Fruit fly (Drosophila melanogaster) whole organism, embryonic: ENCODE results near the gene bib.
A peak's percentile ranks its signal among the peaks of the same experiment; 100 is the strongest.

Experiments used
- Ada2b ChIP-seq: fragments of 200-800 bp; sonication (Bioruptor generic); IDR thresholded peaks from 2 replicates; pipeline ENCODE4 v1.3.6; 2022; ENCODE audit warnings: missing biosample characterization, missing genetic modification characterization
- Awh ChIP-seq: fragments of 200-800 bp; sonication (Bioruptor generic); IDR thresholded peaks from 2 replicates; pipeline ENCODE4, ENCODE4 v1.3.6; 2022; ENCODE audit warnings: missing biosample characterization, missing genetic modification characterization
- CG11085 ChIP-seq: fragments of 200-800 bp; sonication (Bioruptor generic); IDR thresholded peaks from 2 replicates; pipeline ENCODE4 v1.3.6; 2022; ENCODE audit warnings: missing biosample characterization, missing genetic modification characterization
- CG12155 ChIP-seq: fragments of 200-800 bp; sonication (Bioruptor generic); optimal IDR thresholded peaks from 3 replicates; lab custom pipeline; 2016; ENCODE audit warnings: missing biosample characterization, missing genetic modification characterization
- CG12744 ChIP-seq: fragments of 200-800 bp; sonication (Bioruptor generic); optimal IDR thresholded peaks from 2 replicates; lab custom pipeline; 2016; ENCODE audit warnings: missing biosample characterization, missing genetic modification characterization
- CG13624 ChIP-seq: fragments of 200-800 bp; sonication (Bioruptor generic); optimal IDR thresholded peaks from 2 replicates; lab custom pipeline; 2016; ENCODE audit warnings: missing biosample characterization, missing genetic modification characterization
- CG14050 ChIP-seq: fragments of 200-800 bp; sonication (Bioruptor generic); IDR thresholded peaks from 3 replicates; pipeline ENCODE4 v1.3.6; 2022; ENCODE audit warnings: missing biosample characterization, missing genetic modification characterization
- CG14965 ChIP-seq: fragments of 200-800 bp; sonication (Bioruptor generic); optimal IDR thresholded peaks from 2 replicates; lab custom pipeline; 2016; ENCODE audit warnings: missing biosample characterization, missing genetic modification characterization, borderline replicate concordance
- CG15269 ChIP-seq: fragments of 200-800 bp; sonication (Bioruptor generic); optimal IDR thresholded peaks from 2 replicates; lab custom pipeline; 2018; ENCODE audit warnings: missing biosample characterization, mild to moderate bottlenecking, missing genetic modification characterization, moderate library complexity
- CG18011 ChIP-seq: fragments of 200-800 bp; sonication (Bioruptor generic); optimal IDR thresholded peaks from 2 replicates; lab custom pipeline; 2017; ENCODE audit warnings: missing biosample characterization, missing genetic modification characterization, mild to moderate bottlenecking, moderate library complexity, missing genotype
- CG2678 ChIP-seq: fragments of 200-800 bp; sonication (Bioruptor generic); optimal IDR thresholded peaks from 3 replicates; lab custom pipeline; 2019; ENCODE audit warnings: missing biosample characterization, mild to moderate bottlenecking, missing genetic modification characterization, moderate library complexity
- CG3065 ChIP-seq: fragments of 200-800 bp; sonication (Bioruptor generic); optimal IDR thresholded peaks from 2 replicates; lab custom pipeline; 2016; ENCODE audit warnings: missing biosample characterization, missing genetic modification characterization
- CG33213 ChIP-seq: fragments of 200-800 bp; sonication (Bioruptor generic); optimal IDR thresholded peaks from 3 replicates; lab custom pipeline; 2016; ENCODE audit warnings: missing biosample characterization, missing genetic modification characterization
- CG3995 ChIP-seq: fragments of 200-800 bp; sonication (Bioruptor generic); optimal IDR thresholded peaks from 3 replicates; lab custom pipeline; 2016; ENCODE audit warnings: missing biosample characterization, missing genetic modification characterization
- CG4360 ChIP-seq: fragments of 200-800 bp; sonication (Bioruptor generic); IDR thresholded peaks from 2 replicates; pipeline ENCODE4 v1.3.6; 2022; ENCODE audit warnings: missing biosample characterization, missing genetic modification characterization
- CG4404 ChIP-seq: fragments of 200-800 bp; sonication (Bioruptor generic); IDR thresholded peaks from 2 replicates; pipeline ENCODE4 v1.3.6; 2022; ENCODE audit warnings: missing biosample characterization, missing genetic modification characterization
- CG4424 ChIP-seq: fragments of 200-800 bp; sonication (Bioruptor generic); optimal IDR thresholded peaks from 3 replicates; lab custom pipeline; 2016; ENCODE audit warnings: missing biosample characterization, missing genetic modification characterization
- CG5180 ChIP-seq: fragments of 200-800 bp; sonication (Bioruptor generic); optimal IDR thresholded peaks from 3 replicates; lab custom pipeline; 2017; ENCODE audit warnings: missing biosample characterization, missing genetic modification characterization, mild to moderate bottlenecking, moderate library complexity, missing genetic modification reagents
- CG6175 ChIP-seq: fragments of 200-800 bp; sonication (Bioruptor generic); IDR thresholded peaks from 3 replicates; pipeline ENCODE4 v1.3.6; 2022; ENCODE audit warnings: missing biosample characterization, missing genetic modification characterization
- CG6272 ChIP-seq: fragments of 200-800 bp; sonication (Bioruptor generic); IDR thresholded peaks from 2 replicates; pipeline ENCODE4 v1.3.6; 2022; ENCODE audit warnings: missing biosample characterization, missing genetic modification characterization
- CG6813 ChIP-seq: fragments of 200-800 bp; sonication (Bioruptor generic); optimal IDR thresholded peaks from 2 replicates; lab custom pipeline; 2017; ENCODE audit warnings: missing biosample characterization, missing genetic modification characterization, mild to moderate bottlenecking, moderate library complexity, missing genetic modification reagents
- CG7745 ChIP-seq: fragments of 200-800 bp; sonication (Bioruptor generic); optimal IDR thresholded peaks from 2 replicates; lab custom pipeline; 2018; ENCODE audit warnings: missing biosample characterization, mild to moderate bottlenecking, missing genetic modification characterization, moderate library complexity
- Dek ChIP-seq: fragments of 200-800 bp; sonication (Bioruptor generic); optimal IDR thresholded peaks from 3 replicates; lab custom pipeline; 2019; ENCODE audit warnings: missing biosample characterization, mild to moderate bottlenecking, missing genetic modification characterization, moderate library complexity
- Fer1 ChIP-seq: fragments of 200-800 bp; sonication (Bioruptor generic); optimal IDR thresholded peaks from 2 replicates; lab custom pipeline; 2017; ENCODE audit warnings: missing biosample characterization, mild to moderate bottlenecking, missing genetic modification characterization
- Hey ChIP-seq: fragments of 200-800 bp; sonication (Bioruptor generic); optimal IDR thresholded peaks from 3 replicates; lab custom pipeline; 2018; ENCODE audit warnings: missing biosample characterization, mild to moderate bottlenecking, missing genetic modification characterization
- Mrtf ChIP-seq: fragments of 200-800 bp; sonication (Bioruptor generic); IDR thresholded peaks from 3 replicates; pipeline ENCODE4 v1.3.6; 2022; ENCODE audit warnings: missing biosample characterization, missing genetic modification characterization
- Rx ChIP-seq: fragments of 200-800 bp; sonication (Bioruptor generic); IDR thresholded peaks from 2 replicates; pipeline ENCODE4 v1.3.6; 2022; ENCODE audit warnings: missing biosample characterization, missing genetic modification characterization
- Xrp1 ChIP-seq: fragments of 200-800 bp; sonication (Bioruptor generic); IDR thresholded peaks from 2 replicates; pipeline ENCODE4 v1.3.6; 2022; ENCODE audit warnings: missing biosample characterization, missing genetic modification characterization
- ab ChIP-seq: fragments of 200-800 bp; sonication (Bioruptor generic); optimal IDR thresholded peaks from 2 replicates; lab custom pipeline; 2016; ENCODE audit warnings: missing biosample characterization, missing genetic modification characterization
- abd-A ChIP-seq: fragments of 200-800 bp; sonication (Bioruptor generic); optimal IDR thresholded peaks from 3 replicates; lab custom pipeline; 2019; ENCODE audit warnings: missing biosample characterization, mild to moderate bottlenecking, missing genetic modification characterization, moderate library complexity
- chm ChIP-seq: fragments of 200-800 bp; sonication (Bioruptor generic); IDR thresholded peaks from 2 replicates; pipeline ENCODE4 v1.3.6; 2022; ENCODE audit warnings: missing biosample characterization, missing genetic modification characterization
- croc ChIP-seq: fragments of 200-800 bp; sonication (Bioruptor generic); conservative IDR thresholded peaks from 3 replicates; pipeline ENCODE4 v1.3.6; 2022; ENCODE audit warnings: missing biosample characterization, missing genetic modification characterization
- crol ChIP-seq: fragments of 200-800 bp; sonication (Bioruptor generic); IDR thresholded peaks from 2 replicates; pipeline ENCODE4 v1.3.6; 2022; ENCODE audit warnings: missing biosample characterization, missing genetic modification characterization
- crp ChIP-seq, 2 experiments: fragments of 200-800 bp; sonication (Bioruptor generic); optimal IDR thresholded peaks; 2 replicates in 1 of 2; 3 replicates in 1 of 2; lab custom pipeline; 2017; ENCODE audit warnings: missing biosample characterization in 2 of 2, missing genetic modification characterization in 2 of 2, mild to moderate bottlenecking in 1 of 2, moderate library complexity in 1 of 2
- grn ChIP-seq: fragments of 200-800 bp; sonication (Bioruptor generic); optimal IDR thresholded peaks from 3 replicates; lab custom pipeline; 2017; ENCODE audit warnings: missing biosample characterization, missing genetic modification characterization
- ken ChIP-seq: fragments of 200-800 bp; sonication (Bioruptor generic); IDR thresholded peaks from 3 replicates; pipeline ENCODE4 v1.3.6; 2022; ENCODE audit warnings: missing biosample characterization, missing genetic modification characterization
- lola ChIP-seq, 3 experiments: fragments of >200 bp in 2 of 3; fragments of 200-800 bp in 1 of 3; sonication (Bioruptor generic) in 1 of 3; optimal IDR thresholded peaks; 2 replicates each; lab custom pipeline; 2017 to 2019; ENCODE audit warnings: missing biosample characterization in 3 of 3, missing genetic modification characterization in 3 of 3, mild to moderate bottlenecking in 1 of 3, moderate library complexity in 1 of 3
- luna ChIP-seq: fragments of 200-800 bp; sonication (Bioruptor generic); optimal IDR thresholded peaks from 2 replicates; lab custom pipeline; 2016; ENCODE audit warnings: missing biosample characterization, missing genetic modification characterization
- mld ChIP-seq: fragments of 200-800 bp; sonication (Bioruptor generic); IDR thresholded peaks from 3 replicates; pipeline ENCODE4 v1.3.6; 2022; ENCODE audit warnings: missing biosample characterization, missing genetic modification characterization; ENCODE audit not compliant: partially characterized antibody
- pnt ChIP-seq: fragments of 200-800 bp; sonication (Bioruptor generic); optimal IDR thresholded peaks from 3 replicates; lab custom pipeline; 2016; ENCODE audit warnings: missing biosample characterization, missing genetic modification characterization
- rib ChIP-seq: fragments of 200-800 bp; sonication (Bioruptor generic); IDR thresholded peaks from 2 replicates; pipeline ENCODE4 v1.3.6; 2022; ENCODE audit warnings: missing biosample characterization, missing genetic modification characterization
- run ChIP-seq: fragments of 200-800 bp; sonication (Bioruptor generic); optimal IDR thresholded peaks from 3 replicates; lab custom pipeline; 2018; ENCODE audit warnings: missing biosample characterization, mild to moderate bottlenecking, missing genetic modification characterization
- sima ChIP-seq: fragments of 200-800 bp; sonication (Bioruptor generic); optimal IDR thresholded peaks from 2 replicates; lab custom pipeline; 2016; ENCODE audit warnings: missing biosample characterization, missing genetic modification characterization
- sna ChIP-seq: fragments of 200-800 bp; sonication (Bioruptor generic); IDR thresholded peaks from 2 replicates; pipeline ENCODE4 v1.3.6; 2022; ENCODE audit warnings: missing biosample characterization, missing genetic modification characterization; ENCODE audit not compliant: partially characterized antibody
- sob ChIP-seq: fragments of 200-800 bp; sonication (Bioruptor generic); IDR thresholded peaks from 2 replicates; pipeline ENCODE4 v1.3.6; 2022; ENCODE audit warnings: missing biosample characterization, missing genetic modification characterization
- sr ChIP-seq: fragments of 200-800 bp; sonication (Bioruptor generic); IDR thresholded peaks from 3 replicates; pipeline ENCODE4 v1.3.6; 2022; ENCODE audit warnings: missing biosample characterization, missing genetic modification characterization
- tap ChIP-seq: fragments of 200-800 bp; optimal IDR thresholded peaks from 3 replicates; lab custom pipeline; 2019; ENCODE audit warnings: missing biosample characterization, mild to moderate bottlenecking, missing genetic modification characterization, moderate library complexity
- tup ChIP-seq: fragments of 200-800 bp; sonication (Bioruptor generic); optimal IDR thresholded peaks from 2 replicates; lab custom pipeline; 2016; ENCODE audit warnings: missing biosample characterization, mild to moderate bottlenecking, missing genetic modification characterization, moderate library complexity

The bib gene

dm6 chr2L:10009800-10010658 is 25.6 kb downstream of the bib start (continued):
- TF ChIP-seq CG3995 (GFP tag; lab: Kevin White, UChicago) = peak; percentile 84
- TF ChIP-seq CG4360 (GFP tag; lab: Robert Waterston, UW) = peak; percentile 98
- peak; percentile 94 for TF ChIP-seq CG6272
- TF ChIP-seq pnt (GFP tag; lab: Kevin White, UChicago) = peak; percentile 98
- no peak for TF ChIP-seq mld (GFP tag; lab: Robert Waterston, UW)
- peak; percentile 96 for TF ChIP-seq Dek (tag; lab: Kevin White, UChicago)
- TF ChIP-seq luna (GFP tag; lab: Kevin White, UChicago) = peak; percentile 96
- peak; percentile 97 for TF ChIP-seq CG12155
- peak; percentile 89 for TF ChIP-seq sima (GFP tag; lab: Kevin White, UChicago)
- peak; percentile 97 for TF ChIP-seq CG6813 (GFP tag; lab: Kevin White, UChicago)
- peak; percentile 11 to 78 for TF ChIP-seq crp (GFP tag; optimal IDR thresholded peaks at IDR 0.05; lab: Kevin White, UChicago)
- peak; percentile 97 for TF ChIP-seq CG2678 (tag; lab: Kevin White, UChicago)
- TF ChIP-seq Awh (GFP tag; lab: Robert Waterston, UW) = peak; percentile 95
- peak; percentile 95 for TF ChIP-seq CG4424 (GFP tag; lab: Kevin White, UChicago)
- peak; percentile 98 for TF ChIP-seq sob (GFP tag; lab: Robert Waterston, UW)
- no peak for TF ChIP-seq Fer1 (GFP tag; lab: Kevin White, UChicago)
- TF ChIP-seq Ada2b = peak; percentile 98
- peak; percentile 93 for TF ChIP-seq tap (tag; lab: Kevin White, UChicago)
- TF ChIP-seq Mrtf (GFP tag; lab: Robert Waterston, UW) = peak; percentile 98
- TF ChIP-seq CG5180 (GFP tag; lab: Kevin White, UChicago) = peak; percentile 86
- peak; percentile 97 for TF ChIP-seq CG15269
- peak; percentile 94 for TF ChIP-seq CG14050 (GFP tag; lab: Robert Waterston, UW)
- peak; percentile 96 for TF ChIP-seq CG12744 (GFP tag; lab: Kevin White, UChicago)
- peak; percentile 89 for TF ChIP-seq run (tag; lab: Kevin White, UChicago)
- peak; percentile 97 for TF ChIP-seq Rx
- TF ChIP-seq Xrp1 (GFP tag; lab: Robert Waterston, UW) = peak; percentile 98
- peak; percentile 93 for TF ChIP-seq tup (GFP tag; lab: Kevin White, UChicago)
- TF ChIP-seq CG7745 = peak; percentile 64
- TF ChIP-seq abd-A (tag; lab: Kevin White, UChicago) = no peak
- TF ChIP-seq chm (GFP tag; lab: Robert Waterston, UW) = peak; percentile 98
- TF ChIP-seq CG6175 = peak; percentile 95
- TF ChIP-seq lola (GFP tag; optimal IDR thresholded peaks at IDR 0.05; lab: Kevin White, UChicago) = peak in 1 of 3 experiments; percentile 90
- peak; percentile 89 for TF ChIP-seq Hey (tag; lab: Kevin White, UChicago)
- peak; percentile 99 for TF ChIP-seq CG13624 (GFP tag; lab: Kevin White, UChicago)
- TF ChIP-seq grn (GFP tag; lab: Kevin White, UChicago) = peak; percentile 78
- TF ChIP-seq CG11085 (GFP tag; lab: Robert Waterston, UW) = peak; percentile 95
- TF ChIP-seq sna (GFP tag; lab: Robert Waterston, UW) = 0 out of 2 replicates have a peak, but pooled peaks have one; percentile 18
- peak; percentile 86 for TF ChIP-seq CG18011 (GFP tag; lab: Kevin White, UChicago)
- peak; percentile 94 for TF ChIP-seq CG4404 (GFP tag; lab: Robert Waterston, UW)
- TF ChIP-seq sr = peak; percentile 92
- TF ChIP-seq CG33213 (GFP tag; lab: Kevin White, UChicago) = peak; percentile 97
- TF ChIP-seq croc (GFP tag; lab: Robert Waterston, UW) = peak; percentile 93
- no peak; the same call in none of the 2 replicates for TF ChIP-seq crol (GFP tag; lab: Robert Waterston, UW)
- peak; percentile 86 for TF ChIP-seq CG14965 (GFP tag; lab: Kevin White, UChicago)
- peak; percentile 96 for TF ChIP-seq ab (GFP tag; lab: Kevin White, UChicago)
- TF ChIP-seq ken (GFP tag; lab: Robert Waterston, UW) = peak; percentile 98
- peak; percentile 94 for TF ChIP-seq CG3065 (GFP tag; lab: Kevin White, UChicago)
- TF ChIP-seq rib (GFP tag; lab: Robert Waterston, UW) = peak; percentile 98
